Worm (Caenorhabditis elegans) whole organism, L4 larva: Measurements from ENCODE around the gene sftd-3.
A peak's percentile ranks its signal among the peaks of the same experiment; 100 is the strongest.

Experiments
- F44E2.7 ChIP-seq: fragments of 200-800 bp; sonication (Bioruptor generic); IDR thresholded peaks from 2 replicates; pipeline ENCODE4 v2.1.2; 2022; ENCODE audit warnings: missing genetic modification characterization, missing compliant biosample characterization
- Y75B8A.6 ChIP-seq: fragments of 200-800 bp; sonication (Bioruptor generic); IDR thresholded peaks from 2 replicates; pipeline ENCODE4 v1.3.6; 2022; ENCODE audit warnings: missing genetic modification reagents, missing genetic modification characterization, missing compliant biosample characterization
- ZK337.2 ChIP-seq: fragments of 200-800 bp; sonication (Bioruptor generic); IDR thresholded peaks from 2 replicates; pipeline ENCODE4 v1.3.6; 2022; ENCODE audit warnings: missing genetic modification reagents, missing genetic modification characterization, missing compliant biosample characterization
- ZK546.5 ChIP-seq, 2 experiments: sonication (generic microtip); optimal IDR thresholded peaks; 2 replicates each; lab custom pipeline; 2017; ENCODE audit warnings: missing biosample characterization in 2 of 2, missing genetic modification characterization in 2 of 2
- aha-1 ChIP-seq: fragments of 150-350 bp; peaks from one replicate; lab custom pipeline; 2014; ENCODE audit warnings: missing biosample characterization, missing genetic modification characterization
- ama-1 ChIP-seq: fragments of 150-350 bp; optimal IDR thresholded peaks from 2 replicates; lab custom pipeline; 2014; ENCODE audit warnings: inconsistent platforms, mixed read lengths
- attf-4 ChIP-seq: sonication (generic microtip); optimal IDR thresholded peaks from 3 replicates; lab custom pipeline; 2017; ENCODE audit warnings: missing biosample characterization, missing genetic modification characterization
- ceh-20 ChIP-seq: fragments of 200-800 bp; sonication (Bioruptor generic); IDR thresholded peaks from 2 replicates; pipeline ENCODE4 v1.3.6; 2022; ENCODE audit warnings: missing genetic modification reagents, missing genetic modification characterization, missing compliant biosample characterization
- ceh-44 ChIP-seq: fragments of 200-800 bp; sonication (Bioruptor generic); IDR thresholded peaks from 2 replicates; pipeline ENCODE4 v1.3.6; 2022; ENCODE audit warnings: missing genetic modification reagents, missing genetic modification characterization, missing compliant biosample characterization
- ceh-62 ChIP-seq: sonication (generic microtip); optimal IDR thresholded peaks from 2 replicates; lab custom pipeline; 2017; ENCODE audit warnings: missing biosample characterization, missing genetic modification characterization
- daf-16 ChIP-seq, 3 experiments: sonication (generic microtip); optimal IDR thresholded peaks; 2 replicates each; lab custom pipeline; 2016 to 2017; ENCODE audit warnings: missing genetic modification characterization in 3 of 3, missing genetic modification reagents in 3 of 3, mild to moderate bottlenecking in 2 of 3, missing compliant biosample characterization in 2 of 3, missing biosample characterization in 1 of 3, moderate library complexity in 1 of 3
- dmd-6 ChIP-seq: fragments of 200-800 bp; sonication (Bioruptor generic); IDR thresholded peaks from 2 replicates; pipeline ENCODE4 v1.3.6; 2022; ENCODE audit warnings: missing genetic modification reagents, missing genetic modification characterization, missing compliant biosample characterization
- dmd-8 ChIP-seq: fragments of 200-800 bp; sonication (Bioruptor generic); IDR thresholded peaks from 2 replicates; pipeline ENCODE4 v1.3.6; 2022; ENCODE audit warnings: missing genetic modification characterization, missing compliant biosample characterization
- dmd-9 ChIP-seq: fragments of 200-800 bp; sonication (Bioruptor generic); IDR thresholded peaks from 2 replicates; pipeline ENCODE4 v1.3.6; 2022; ENCODE audit warnings: missing genetic modification reagents, missing genetic modification characterization, missing compliant biosample characterization
- dpl-1 ChIP-seq: fragments of 150-350 bp; optimal IDR thresholded peaks from 2 replicates; lab custom pipeline; 2014; ENCODE audit warnings: missing biosample characterization, missing genetic modification reagents, missing genetic modification characterization
- dve-1 ChIP-seq: sonication (generic microtip); optimal IDR thresholded peaks from 2 replicates; lab custom pipeline; 2017; ENCODE audit warnings: antibody characterized with exemption, mild to moderate bottlenecking, missing genetic modification characterization, missing compliant biosample characterization; ENCODE audit not compliant: insufficient read depth
- fkh-10 ChIP-seq: fragments of 150-350 bp; optimal IDR thresholded peaks from 2 replicates; lab custom pipeline; 2014; ENCODE audit warnings: missing biosample characterization, missing genetic modification reagents, missing genetic modification characterization
- fos-1 ChIP-seq: fragments of 150-350 bp; optimal IDR thresholded peaks from 2 replicates; lab custom pipeline; 2014; ENCODE audit warnings: missing biosample characterization, missing genetic modification characterization
- hif-1 ChIP-seq, 2 experiments: sonication (generic microtip); optimal IDR thresholded peaks; 2 replicates each; lab custom pipeline; 2016 to 2017; ENCODE audit warnings: missing compliant biosample characterization in 2 of 2, missing genetic modification characterization in 2 of 2, missing genetic modification reagents in 2 of 2, missing genotype in 2 of 2, mild to moderate bottlenecking in 1 of 2
- hlh-11 ChIP-seq: fragments of 200-800 bp; sonication (Bioruptor generic); optimal IDR thresholded peaks from 2 replicates; lab custom pipeline; 2018; ENCODE audit warnings: mild to moderate bottlenecking, missing genetic modification characterization, missing compliant biosample characterization
- hlh-30 ChIP-seq: sonication (generic microtip); optimal IDR thresholded peaks from 2 replicates; lab custom pipeline; 2017; ENCODE audit warnings: antibody characterized with exemption, mild to moderate bottlenecking, missing genetic modification characterization, missing compliant biosample characterization; ENCODE audit not compliant: insufficient read depth
- hmg-1.1 ChIP-seq: fragments of 200-800 bp; sonication (Bioruptor generic); IDR thresholded peaks from 2 replicates; pipeline ENCODE4 v1.3.6; 2022; ENCODE audit warnings: missing genetic modification reagents, missing genetic modification characterization, missing compliant biosample characterization
- lin-15B ChIP-seq: fragments of 150-350 bp; sonication (generic microtip); optimal IDR thresholded peaks from 3 replicates; lab custom pipeline; 2014; ENCODE audit warnings: missing biosample characterization, missing genetic modification characterization
- lin-38 ChIP-seq: fragments of 200-800 bp; sonication (Bioruptor generic); IDR thresholded peaks from 2 replicates; pipeline ENCODE4 v1.3.6; 2022; ENCODE audit warnings: missing genetic modification reagents, missing genetic modification characterization, missing compliant biosample characterization
- lir-3 ChIP-seq: sonication (generic microtip); optimal IDR thresholded peaks from 2 replicates; lab custom pipeline; 2016; ENCODE audit warnings: mild to moderate bottlenecking, missing genetic modification characterization, missing compliant biosample characterization
- lsy-2 ChIP-seq, 2 experiments: fragments of 150-350 bp in 1 of 2; sonication (generic microtip) in 1 of 2; optimal IDR thresholded peaks; 2 replicates each; lab custom pipeline; 2014 to 2017; ENCODE audit warnings: missing biosample characterization in 2 of 2, missing genetic modification characterization in 2 of 2
- madf-5 ChIP-seq, 2 experiments: fragments of 200-800 bp; sonication (Bioruptor generic); IDR thresholded peaks; 2 replicates each; pipeline ENCODE4 v1.3.6; 2022; ENCODE audit warnings: missing compliant biosample characterization in 2 of 2, missing genetic modification characterization in 2 of 2
- madf-9 ChIP-seq: fragments of 200-800 bp; sonication (Bioruptor generic); conservative IDR thresholded peaks from 2 replicates; pipeline ENCODE4 v1.3.6; 2022; ENCODE audit warnings: missing genetic modification reagents, missing genetic modification characterization, missing compliant biosample characterization
- mep-1 ChIP-seq: fragments of 150-350 bp; sonication (generic microtip); optimal IDR thresholded peaks from 3 replicates; lab custom pipeline; 2014; ENCODE audit warnings: missing biosample characterization, missing genetic modification characterization
- mes-2 ChIP-seq: sonication (generic microtip); optimal IDR thresholded peaks from 2 replicates; lab custom pipeline; 2016; ENCODE audit warnings: missing genotype, mild to moderate bottlenecking, missing genetic modification characterization, missing compliant biosample characterization; ENCODE audit not compliant: poor library complexity, severe bottlenecking
- nhr-102 ChIP-seq: sonication (generic microtip); optimal IDR thresholded peaks from 2 replicates; lab custom pipeline; 2016; ENCODE audit warnings: mild to moderate bottlenecking, missing genetic modification characterization, moderate library complexity, missing compliant biosample characterization
- nhr-237 ChIP-seq: sonication (generic microtip); optimal IDR thresholded peaks from 2 replicates; lab custom pipeline; 2017; ENCODE audit warnings: missing biosample characterization, missing genetic modification characterization
- nhr-28 ChIP-seq: fragments of 150-350 bp; optimal IDR thresholded peaks from 2 replicates; lab custom pipeline; 2014; ENCODE audit warnings: missing biosample characterization, missing genetic modification characterization
- pha-4 ChIP-seq, 2 experiments: fragments of 150-350 bp in 1 of 2; fragments of 200-800 bp in 1 of 2; sonication (Bioruptor generic) in 1 of 2; IDR thresholded peaks in 1 of 2; optimal IDR thresholded peaks in 1 of 2; 2 replicates each; pipeline versions ENCODE4 v1.3.6 to Lab custom; 2014 to 2022; ENCODE audit warnings: missing genetic modification characterization in 2 of 2, missing genetic modification reagents in 2 of 2, missing biosample characterization in 1 of 2, missing compliant biosample characterization in 1 of 2
- php-3 ChIP-seq: fragments of 200-800 bp; sonication (Bioruptor generic); IDR thresholded peaks from 2 replicates; pipeline ENCODE4 v1.3.6; 2022; ENCODE audit warnings: missing genetic modification reagents, missing genetic modification characterization, missing compliant biosample characterization
- pqm-1 ChIP-seq: sonication (generic microtip); optimal IDR thresholded peaks from 2 replicates; lab custom pipeline; 2017; ENCODE audit warnings: missing biosample characterization, missing genetic modification characterization
- snpc-1.2 ChIP-seq: fragments of 200-800 bp; sonication (Bioruptor generic); IDR thresholded peaks from 2 replicates; pipeline ENCODE4 v1.3.6; 2022; ENCODE audit warnings: missing genetic modification reagents, missing genetic modification characterization, missing compliant biosample characterization
- spr-3 ChIP-seq: fragments of 200-800 bp; sonication (Bioruptor generic); optimal IDR thresholded peaks from 2 replicates; lab custom pipeline; 2018; ENCODE audit warnings: mild to moderate bottlenecking, missing genetic modification characterization, missing compliant biosample characterization
- tag-97 ChIP-seq: fragments of 200-800 bp; sonication (Bioruptor generic); IDR thresholded peaks from 2 replicates; pipeline ENCODE4 v1.3.6; 2022; ENCODE audit warnings: missing genetic modification characterization, missing compliant biosample characterization
- unc-130 ChIP-seq: sonication (generic microtip); optimal IDR thresholded peaks from 2 replicates; lab custom pipeline; 2016; ENCODE audit warnings: missing genetic modification reagents, missing genetic modification characterization, missing compliant biosample characterization
- unc-39 ChIP-seq: sonication (generic microtip); optimal IDR thresholded peaks from 2 replicates; lab custom pipeline; 2017; ENCODE audit warnings: missing biosample characterization, missing genetic modification characterization
- unc-62 ChIP-seq, 3 experiments: fragments of 150-350 bp in 1 of 3; sonication (generic microtip); optimal IDR thresholded peaks in 2 of 3; peaks in 1 of 3; 1 replicate in 1 of 3; 2 replicates in 2 of 3; lab custom pipeline; 2014 to 2017; ENCODE audit warnings: missing biosample characterization in 3 of 3, missing genetic modification characterization in 3 of 3, missing genetic modification reagents in 3 of 3, missing genotype in 1 of 3
- zfp-3 ChIP-seq: fragments of 200-800 bp; sonication (Bioruptor generic); conservative IDR thresholded peaks from 2 replicates; pipeline ENCODE4 v1.3.6; 2022; ENCODE audit warnings: missing genetic modification reagents, missing genetic modification characterization, missing compliant biosample characterization
- ztf-11 ChIP-seq: fragments of 150-350 bp; optimal IDR thresholded peaks from 2 replicates; lab custom pipeline; 2014; ENCODE audit warnings: missing biosample characterization, missing genetic modification characterization

sftd-3 gene

DNA sequence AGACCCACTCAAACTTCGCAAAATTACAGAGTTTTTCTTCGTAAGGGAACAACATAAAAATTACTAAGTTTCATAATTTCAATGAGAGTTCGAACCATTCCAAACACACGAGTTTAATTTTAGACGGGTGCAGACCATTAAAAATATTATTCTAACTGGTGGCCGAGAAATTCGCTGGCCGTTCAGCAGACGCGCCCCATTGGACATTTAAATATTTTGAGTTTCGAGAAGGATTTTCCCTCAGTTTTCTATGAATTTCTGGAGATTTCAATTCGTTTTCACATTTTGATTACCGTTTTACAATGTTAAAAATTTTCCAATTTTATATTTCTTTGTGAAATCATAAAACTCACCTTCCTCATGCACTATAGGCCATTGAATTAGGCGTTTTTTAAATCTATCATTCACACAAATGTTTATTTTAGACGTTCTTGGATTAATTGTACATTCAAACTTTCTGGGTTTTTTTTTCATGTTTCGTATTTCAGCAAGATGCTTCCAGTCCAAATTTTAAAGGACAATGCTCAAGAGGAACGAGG is 36.6 kb downstream of the sftd-3 start, which contains the start of gene cct-2:
TSS of gene cct-2 (plus strand) at position 489 of the 539 bp plus-strand sequence.
- TF ChIP-seq ceh-44 (GFP tag; lab: Robert Waterston, UW), result 0 out of 2 replicates have a peak, but pooled peaks have one; percentile 9
- TF ChIP-seq hif-1 (tag; optimal IDR thresholded peaks at IDR 0.05; lab: Kevin White, UChicago), result peak in 1 of 2 experiments; percentile 54
- peak; percentile 89 for TF ChIP-seq mes-2 (tag; lab: Kevin White, UChicago)
- peak; percentile 51; the same call in 1 of the 2 replicates for TF ChIP-seq hmg-1.1 (GFP tag; lab: Robert Waterston, UW)
- TF ChIP-seq hlh-30, result peak; percentile 16
- no peak for TF ChIP-seq unc-39 (tag; lab: Kevin White, UChicago)
- peak; percentile 89 for TF ChIP-seq lin-38
- no peak for TF ChIP-seq madf-9 (GFP tag; lab: Robert Waterston, UW)
- TF ChIP-seq lin-15B, result no peak
- no peak for TF ChIP-seq Y75B8A.6 (GFP tag; lab: Robert Waterston, UW)
- peak; percentile 9 for TF ChIP-seq dve-1 (tag; lab: Kevin White, UChicago)
- peak; percentile 54 for TF ChIP-seq mep-1 (tag; lab: Kevin White, UChicago)
- TF ChIP-seq ama-1 (lab: Kevin White, UChicago), result peak; percentile 10
- TF ChIP-seq lsy-2 (tag; optimal IDR thresholded peaks at IDR 0.05; lab: Kevin White, UChicago), result peak in 1 of 2 experiments; percentile 66
- peak; percentile 42 for TF ChIP-seq dpl-1 (GFP tag; lab: Kevin White, UChicago)
- TF ChIP-seq unc-130 (GFP tag; lab: Kevin White, UChicago), result no peak

ce11 chrII:8926451-8926850 is 37.5 kb downstream of the sftd-3 start, which contains the start of gene B0457.2:
B0457.2 (minus strand) TSS chrII:8926551.
- TF ChIP-seq lir-3 (no peak), dve-1 (tag; lab: Kevin White, UChicago) (peak; percentile 37), unc-39 (tag; lab: Kevin White, UChicago) (no peak), nhr-28 (peak; percentile 63), aha-1 (tag; lab: Kevin White, UChicago) (peak; percentile 19), nhr-102 (tag; lab: Kevin White, UChicago) (no peak), pha-4 (GFP tag; IDR thresholded peaks at IDR 0.05; lab: Robert Waterston, UW) (no peak), pha-4 (tag; optimal IDR thresholded peaks at IDR 0.05; lab: Kevin White, UChicago) (no peak), php-3 (GFP tag; lab: Robert Waterston, UW) (no peak)

- TF ChIP-seq nhr-28 (peak; percentile 32), attf-4 (no peak), ceh-20 (GFP tag; lab: Robert Waterston, UW) (no peak), ZK546.5 (tag; optimal IDR thresholded peaks at IDR 0.05; lab: Kevin White, UChicago) (no peak), nhr-237 (tag; lab: Kevin White, UChicago) (no peak), spr-3 (GFP tag; lab: Kevin White, UChicago) (no peak), tag-97 (no peak), Y75B8A.6 (GFP tag; lab: Robert Waterston, UW) (no peak), zfp-3 (no peak), ama-1 (lab: Kevin White, UChicago) (no peak), dmd-8 (GFP tag; lab: Robert Waterston, UW) (no peak), madf-5 (GFP tag; IDR thresholded peaks at IDR 0.05; lab: Robert Waterston, UW) (no peak), snpc-1.2 (no peak), pqm-1 (tag; lab: Kevin White, UChicago) (peak; percentile 64), hlh-30 (no peak), F44E2.7 (GFP tag; lab: Robert Waterston, UW) (no peak), ztf-11 (tag; lab: Kevin White, UChicago) (no peak), unc-62 (GFP tag; optimal IDR thresholded peaks at IDR 0.05 in 1 of 2; lab: Kevin White, UChicago) (no peak), unc-62 (tag; optimal IDR thresholded peaks at IDR 0.05; lab: Kevin White, UChicago) (no peak), fos-1 (tag; lab: Kevin White, UChicago) (no peak), hif-1 (tag; optimal IDR thresholded peaks at IDR 0.05; lab: Kevin White, UChicago) (no peak), lir-3 (no peak), ceh-62 (tag; lab: Kevin White, UChicago) (no peak), madf-9 (GFP tag; lab: Robert Waterston, UW) (no peak), hlh-11 (peak; percentile 16), dmd-6 (peak; percentile 46; the same call in 1 of the 2 replicates), dmd-9 (GFP tag; lab: Robert Waterston, UW) (no peak), daf-16 (GFP tag; optimal IDR thresholded peaks at IDR 0.05; lab: Kevin White, UChicago) (no peak), daf-16 (tag; optimal IDR thresholded peaks at IDR 0.05; lab: Kevin White, UChicago) (peak; percentile 76), fkh-10 (no peak), lin-38 (no peak), ZK337.2 (no peak)
Measured at ce11 chrII:8923187-8923586, 40.8 kb downstream of the sftd-3 start.
